Worm (Caenorhabditis elegans): ENCODE measurements around the gene ZK1248.4.

- TF ChIP-seq ama-1 (optimal IDR thresholded peaks at IDR 0.05) (no peak), hnd-1 (tag; optimal IDR thresholded peaks at IDR 0.05) (no peak), B0310.2 (tag; optimal IDR thresholded peaks at IDR 0.05) (no peak), ets-7 (tag; optimal IDR thresholded peaks at IDR 0.05) (no peak), sea-1 (GFP tag; conservative IDR thresholded peaks at IDR 0.05) (no peak), flt-1 (GFP tag; IDR thresholded peaks at IDR 0.05) (no peak), hmg-4 (GFP tag; optimal IDR thresholded peaks at IDR 0.05) (no peak)
Measured at ce11 chrII:5816346-5816745, 2.1 kb upstream of the ZK1248.4 start, which contains the start of gene ZK1248.20.

Data from whole organism, early embryonic.